Worm (Caenorhabditis elegans) whole organism, midembryonic: ENCODE results near the gene srd-35.

Experiments used
- flt-1 ChIP-seq: fragments of 200-800 bp; sonication (Bioruptor generic); IDR thresholded peaks from 2 replicates; pipeline ENCODE4 v1.3.6; 2022; ENCODE audit warnings: missing genetic modification characterization, missing compliant biosample characterization
- med-1 ChIP-seq: sonication (generic microtip); optimal IDR thresholded peaks from 2 replicates; lab custom pipeline; 2017; ENCODE audit warnings: missing genetic modification characterization, mild to moderate bottlenecking, missing compliant biosample characterization, antibody characterized with exemption, missing genetic modification reagents; ENCODE audit not compliant: insufficient read depth

ce11 chrV:12988256-12988655 lies 24.1 kb downstream of the srd-35 start, which contains the start of gene F15B9.8:
- TF ChIP-seq med-1 (no peak), flt-1 (GFP tag; lab: Robert Waterston, UW) (no peak)
